Fruit fly (Drosophila melanogaster): ENCODE measurements around the gene Ptp4E.

- TF ChIP-seq CTCF (optimal IDR thresholded peaks at IDR 0.05) (no peak), CG8478 (optimal IDR thresholded peaks at IDR 0.05) (no peak)
Measured at dm6 chrX:4940527-4940926, 1.6 kb downstream of the Ptp4E start.
